Worm (Caenorhabditis elegans) whole organism, late embryonic: ENCODE data around the gene ruvb-2.

Experiments used
- C38D4.7 ChIP-seq: fragments of 200-800 bp; sonication (Bioruptor generic); optimal IDR thresholded peaks from 2 replicates; lab custom pipeline; 2018; ENCODE audit warnings: mild to moderate bottlenecking, missing genetic modification characterization, moderate library complexity, missing compliant biosample characterization
- K09A11.1 ChIP-seq: sonication (generic microtip); optimal IDR thresholded peaks from 2 replicates; lab custom pipeline; 2017; ENCODE audit warnings: antibody characterized with exemption, mild to moderate bottlenecking, missing genetic modification characterization, missing compliant biosample characterization; ENCODE audit not compliant: insufficient read depth
- T23F11.4 ChIP-seq: fragments of 200-800 bp; sonication (Bioruptor generic); optimal IDR thresholded peaks from 2 replicates; lab custom pipeline; 2018; ENCODE audit warnings: mild to moderate bottlenecking, missing genetic modification characterization, missing compliant biosample characterization
- Y22D7AL.16 ChIP-seq: sonication (generic microtip); optimal IDR thresholded peaks from 2 replicates; lab custom pipeline; 2016; ENCODE audit warnings: missing genetic modification characterization, missing compliant biosample characterization
- ahr-1 ChIP-seq: sonication (generic microtip); optimal IDR thresholded peaks from 2 replicates; lab custom pipeline; 2016; ENCODE audit warnings: missing genetic modification characterization, missing compliant biosample characterization
- ama-1 ChIP-seq: fragments of 150-350 bp; optimal IDR thresholded peaks from 2 replicates; lab custom pipeline; 2014
- ceh-18 ChIP-seq: sonication (generic microtip); optimal IDR thresholded peaks from 2 replicates; lab custom pipeline; 2016; ENCODE audit warnings: missing genetic modification characterization, missing compliant biosample characterization
- ceh-22 ChIP-seq: sonication (generic microtip); optimal IDR thresholded peaks from 2 replicates; lab custom pipeline; 2017; ENCODE audit warnings: missing biosample characterization, missing genetic modification characterization
- ceh-30 ChIP-seq: fragments of 150-350 bp; optimal IDR thresholded peaks from 2 replicates; lab custom pipeline; 2014; ENCODE audit warnings: missing biosample characterization, missing genetic modification characterization
- ceh-45 ChIP-seq: fragments of 200-800 bp; sonication (Bioruptor generic); IDR thresholded peaks from 2 replicates; pipeline ENCODE4 v1.3.6; 2022; ENCODE audit warnings: missing genetic modification reagents, missing genetic modification characterization, missing compliant biosample characterization
- ceh-48 ChIP-seq: sonication (generic microtip); optimal IDR thresholded peaks from 2 replicates; lab custom pipeline; 2016; ENCODE audit warnings: missing genetic modification characterization, inconsistent platforms, missing compliant biosample characterization
- ceh-6 ChIP-seq: fragments of 200-800 bp; sonication (Bioruptor generic); optimal IDR thresholded peaks from 2 replicates; lab custom pipeline; 2018; ENCODE audit warnings: mild to moderate bottlenecking, missing genetic modification characterization, missing compliant biosample characterization
- dve-1 ChIP-seq: sonication (generic microtip); optimal IDR thresholded peaks from 2 replicates; lab custom pipeline; 2017; ENCODE audit warnings: antibody characterized with exemption, mild to moderate bottlenecking, missing genetic modification characterization, missing compliant biosample characterization
- ets-4 ChIP-seq: sonication (generic microtip); optimal IDR thresholded peaks from 2 replicates; lab custom pipeline; 2016; ENCODE audit warnings: missing genetic modification characterization, missing compliant biosample characterization
- hlh-6 ChIP-seq: sonication (generic microtip); optimal IDR thresholded peaks from 2 replicates; lab custom pipeline; 2016; ENCODE audit warnings: missing genotype, missing genetic modification characterization, missing compliant biosample characterization
- hlh-8 ChIP-seq: sonication (generic microtip); optimal IDR thresholded peaks from 2 replicates; lab custom pipeline; 2016; ENCODE audit warnings: missing genotype, missing genetic modification characterization, missing compliant biosample characterization
- lim-6 ChIP-seq: sonication (generic microtip); optimal IDR thresholded peaks from 2 replicates; lab custom pipeline; 2016; ENCODE audit warnings: missing genetic modification characterization, missing compliant biosample characterization
- madf-2 ChIP-seq: sonication (generic microtip); optimal IDR thresholded peaks from 2 replicates; lab custom pipeline; 2017; ENCODE audit warnings: missing genetic modification characterization, missing compliant biosample characterization
- nhr-11 ChIP-seq: fragments of 150-350 bp; optimal IDR thresholded peaks from 2 replicates; lab custom pipeline; 2014; ENCODE audit warnings: missing biosample characterization, missing genetic modification characterization
- npax-4 ChIP-seq: sonication (generic microtip); optimal IDR thresholded peaks from 2 replicates; lab custom pipeline; 2016; ENCODE audit warnings: missing genetic modification characterization, missing compliant biosample characterization
- odd-2 ChIP-seq: sonication (generic microtip); optimal IDR thresholded peaks from 2 replicates; lab custom pipeline; 2017; ENCODE audit warnings: antibody characterized with exemption, mild to moderate bottlenecking, missing genetic modification characterization, missing compliant biosample characterization
- pag-3 ChIP-seq: sonication (generic microtip); optimal IDR thresholded peaks from 2 replicates; lab custom pipeline; 2016; ENCODE audit warnings: missing compliant biosample characterization, missing genetic modification characterization, borderline replicate concordance
- pax-1 ChIP-seq: fragments of 150-350 bp; optimal IDR thresholded peaks from 2 replicates; lab custom pipeline; 2014; ENCODE audit warnings: missing biosample characterization, missing genetic modification characterization
- pha-2 ChIP-seq: sonication (generic microtip); optimal IDR thresholded peaks from 2 replicates; lab custom pipeline; 2017; ENCODE audit warnings: mild to moderate bottlenecking, missing genetic modification characterization, missing compliant biosample characterization
- pros-1 ChIP-seq: fragments of 150-350 bp; optimal IDR thresholded peaks from 2 replicates; lab custom pipeline; 2014; ENCODE audit warnings: missing biosample characterization, missing genetic modification reagents, missing genetic modification characterization
- sdc-2 ChIP-seq: sonication (generic microtip); optimal IDR thresholded peaks from 2 replicates; lab custom pipeline; 2016; ENCODE audit warnings: missing genotype, missing genetic modification characterization, missing compliant biosample characterization
- sox-2 ChIP-seq: fragments of 200-800 bp; sonication (Bioruptor generic); IDR thresholded peaks from 2 replicates; pipeline ENCODE4 v1.3.6; 2022; ENCODE audit warnings: missing genetic modification reagents, missing genetic modification characterization, missing compliant biosample characterization
- sox-4 ChIP-seq: sonication (generic microtip); optimal IDR thresholded peaks from 2 replicates; lab custom pipeline; 2017; ENCODE audit warnings: mild to moderate bottlenecking, missing genetic modification characterization, inconsistent platforms, missing compliant biosample characterization
- syd-9 ChIP-seq: sonication (generic microtip); optimal IDR thresholded peaks from 2 replicates; lab custom pipeline; 2016; ENCODE audit warnings: mild to moderate bottlenecking, missing genetic modification characterization, moderate library complexity, missing compliant biosample characterization
- tbx-2 ChIP-seq: sonication (generic microtip); optimal IDR thresholded peaks from 2 replicates; lab custom pipeline; 2016; ENCODE audit warnings: missing genetic modification characterization, missing compliant biosample characterization
- unc-42 ChIP-seq: sonication (generic microtip); optimal IDR thresholded peaks from 2 replicates; lab custom pipeline; 2016; ENCODE audit warnings: missing genotype, missing genetic modification characterization, missing compliant biosample characterization
- unc-86 ChIP-seq: sonication (generic microtip); optimal IDR thresholded peaks from 2 replicates; lab custom pipeline; 2016; ENCODE audit warnings: missing genetic modification characterization, missing compliant biosample characterization
- zip-5 ChIP-seq: sonication (generic microtip); optimal IDR thresholded peaks from 2 replicates; lab custom pipeline; 2016; ENCODE audit warnings: missing genetic modification characterization, missing compliant biosample characterization

The ruvb-2 gene

DNA sequence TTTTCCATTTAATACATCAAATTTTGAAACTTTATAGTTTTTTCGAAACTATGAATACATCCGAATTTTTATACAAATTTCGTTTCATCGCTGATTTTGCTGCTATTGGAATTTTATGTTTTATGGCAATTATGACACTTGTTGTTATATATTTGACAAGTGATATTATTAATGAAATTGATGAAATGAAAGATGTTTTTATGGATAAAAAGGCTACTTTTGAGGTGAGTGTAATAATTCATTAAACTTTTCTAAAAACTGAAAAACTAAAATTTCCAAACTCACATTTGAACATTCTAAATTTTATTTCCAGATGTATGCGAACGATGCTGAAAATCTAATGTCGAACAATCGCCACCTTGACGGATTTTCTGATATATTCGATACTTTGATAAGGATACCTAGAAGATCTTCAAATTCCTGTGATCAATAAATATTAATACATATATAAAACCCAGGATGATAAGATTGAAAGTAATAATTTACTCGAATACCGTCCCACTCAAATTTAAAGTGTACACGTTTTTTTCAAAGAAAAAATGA, 13.2 kb downstream of the ruvb-2 start, which contains the start of the genes T22D1.17 and T22D1.8:
T22D1.17 (plus strand) TSS at position 51 of the 543 bp plus-strand sequence.
T22D1.8 (minus strand) TSS at position 402 of the 543 bp plus-strand sequence.
- TF ChIP-seq sox-4 (tag; lab: Kevin White, UChicago) (no peak), C38D4.7 (GFP tag; lab: Kevin White, UChicago) (no peak), sdc-2 (tag; lab: Kevin White, UChicago) (no peak), ceh-22 (tag; lab: Kevin White, UChicago) (no peak), odd-2 (tag; lab: Kevin White, UChicago) (no peak), T23F11.4 (GFP tag; lab: Kevin White, UChicago) (no peak), zip-5 (tag; lab: Kevin White, UChicago) (no peak), ceh-6 (GFP tag; lab: Kevin White, UChicago) (no peak), ceh-30 (tag; lab: Kevin White, UChicago) (no peak), ceh-48 (no peak), dve-1 (no peak), pha-2 (tag; lab: Kevin White, UChicago) (no peak), pax-1 (tag; lab: Kevin White, UChicago) (no peak), lim-6 (tag; lab: Kevin White, UChicago) (no peak), npax-4 (no peak), K09A11.1 (tag; lab: Kevin White, UChicago) (no peak), Y22D7AL.16 (no peak), ceh-18 (tag; lab: Kevin White, UChicago) (no peak)
- TF ChIP-seq, all 69 proteins: peak for 0

DNA sequence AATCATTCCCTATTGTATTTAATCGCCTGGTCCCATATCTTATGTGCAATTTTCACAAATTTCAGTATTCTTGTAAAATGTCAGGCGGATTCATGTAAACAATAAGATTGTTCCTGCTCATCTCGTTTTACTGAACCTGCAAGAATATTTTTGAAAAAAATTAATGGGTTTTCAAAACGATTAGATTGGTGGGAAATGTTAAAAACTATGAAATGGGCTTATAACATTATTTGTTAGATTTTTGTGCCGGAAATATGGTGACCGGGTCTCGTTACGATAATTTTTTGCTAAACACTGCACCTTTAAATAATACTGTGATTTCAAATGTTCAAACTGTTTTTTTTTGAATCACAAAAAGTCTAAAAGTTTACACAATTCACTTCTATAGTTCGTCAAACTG, 13.8 kb downstream of the ruvb-2 start:
- TF ChIP-seq T23F11.4 (GFP tag; lab: Kevin White, UChicago), result no peak
- no peak for TF ChIP-seq ceh-45
- TF ChIP-seq ama-1 (lab: Kevin White, UChicago), result no peak
- TF ChIP-seq ceh-30 (tag; lab: Kevin White, UChicago), result no peak
- no peak for TF ChIP-seq ceh-18 (tag; lab: Kevin White, UChicago)
- no peak for TF ChIP-seq C38D4.7 (GFP tag; lab: Kevin White, UChicago)
- TF ChIP-seq syd-9 (tag; lab: Kevin White, UChicago), result no peak
- no peak for TF ChIP-seq hlh-6 (tag; lab: Kevin White, UChicago)
- no peak for TF ChIP-seq hlh-8 (tag; lab: Kevin White, UChicago)
- no peak for TF ChIP-seq tbx-2

DNA sequence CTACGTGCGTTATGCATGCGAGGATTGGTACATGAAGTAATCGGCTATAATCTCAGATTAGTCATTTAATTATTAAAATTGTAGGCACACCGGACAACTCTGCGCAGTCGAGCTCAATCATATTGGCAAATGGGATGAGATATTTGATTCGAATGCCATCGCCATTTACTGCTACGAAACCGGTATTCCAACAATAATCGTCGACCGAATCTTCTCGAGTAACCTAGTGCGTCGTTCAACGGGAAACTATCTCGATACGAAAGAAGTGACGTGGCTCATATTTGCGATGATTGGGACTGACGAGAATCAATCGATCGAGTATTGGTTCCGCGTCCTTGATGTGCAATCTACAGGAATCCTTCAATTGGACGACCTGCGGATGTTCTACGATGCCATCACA, 14.6 kb downstream of the ruvb-2 start:
- no peak for TF ChIP-seq sox-2 (GFP tag; lab: Robert Waterston, UW)
- TF ChIP-seq ahr-1 (tag; lab: Kevin White, UChicago), result no peak
- TF ChIP-seq lim-6 (tag; lab: Kevin White, UChicago), result no peak
- TF ChIP-seq pag-3, result no peak
- no peak for TF ChIP-seq unc-42 (tag; lab: Kevin White, UChicago)
- TF ChIP-seq unc-86 (tag; lab: Kevin White, UChicago), result no peak
- no peak for TF ChIP-seq pros-1 (tag; lab: Kevin White, UChicago)

DNA sequence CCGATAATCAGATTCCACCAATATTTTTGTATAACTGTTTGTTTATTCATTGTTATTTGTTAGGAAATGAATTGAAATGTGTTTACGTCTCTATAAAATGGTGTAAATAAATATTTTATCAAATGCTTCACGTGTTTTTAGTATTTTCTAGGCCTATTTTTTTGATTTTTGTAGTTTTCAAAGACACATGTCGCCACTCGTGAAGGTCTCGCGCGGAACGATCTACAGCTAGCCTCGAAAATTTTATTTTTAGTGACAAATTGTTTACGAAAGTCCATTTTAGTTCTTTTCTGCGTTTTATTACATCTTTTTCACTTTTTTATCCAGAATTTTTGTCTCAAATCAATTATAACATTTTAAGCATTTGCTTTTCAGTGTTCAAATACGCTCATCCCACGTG, 15.6 kb downstream of the ruvb-2 start, which contains the start of gene T22D1.5:
T22D1.5 (plus strand) TSS at position 376 of the 400 bp plus-strand sequence.
- TF ChIP-seq syd-9 (tag; lab: Kevin White, UChicago), result no peak
- no peak for TF ChIP-seq madf-2 (tag; lab: Kevin White, UChicago)
- TF ChIP-seq sox-2 (GFP tag; lab: Robert Waterston, UW), result no peak
- no peak for TF ChIP-seq K09A11.1 (tag; lab: Kevin White, UChicago)
- TF ChIP-seq ets-4 (tag; lab: Kevin White, UChicago), result no peak
- TF ChIP-seq nhr-11, result no peak
- no peak for TF ChIP-seq ceh-30 (tag; lab: Kevin White, UChicago)
- no peak for TF ChIP-seq ceh-18 (tag; lab: Kevin White, UChicago)
- no peak for TF ChIP-seq ceh-6 (GFP tag; lab: Kevin White, UChicago)
- no peak for TF ChIP-seq Y22D7AL.16
